Fruit fly (Drosophila melanogaster): ENCODE measurements around the gene CG31674.

CG31674 gene

dm6 chr2L:20821249-20822024 is 9.6 kb upstream of the CG31674 start (continued):
- no peak for TF ChIP-seq lov (optimal IDR thresholded peaks at IDR 0.05)
- TF ChIP-seq lov (GFP tag; IDR thresholded peaks at IDR 0.05): no peak
- no peak for TF ChIP-seq dpn (GFP tag; optimal IDR thresholded peaks at IDR 0.05)
- TF ChIP-seq chif (GFP tag; optimal IDR thresholded peaks at IDR 0.05): no peak
- no peak for TF ChIP-seq al (GFP tag; IDR thresholded peaks at IDR 0.05)
- no peak for TF ChIP-seq exex (tag; optimal IDR thresholded peaks at IDR 0.05)
- TF ChIP-seq Ravus (GFP tag; IDR thresholded peaks at IDR 0.05): no peak
- no peak for TF ChIP-seq tll (GFP tag; optimal IDR thresholded peaks at IDR 0.05)
- no peak for TF ChIP-seq dmrt99B (tag; optimal IDR thresholded peaks at IDR 0.05)
- no peak for TF ChIP-seq lmd (GFP tag; IDR thresholded peaks at IDR 0.05)
- no peak for TF ChIP-seq run (tag; optimal IDR thresholded peaks at IDR 0.05)
- peak; percentile 9 for TF ChIP-seq sd (tag; optimal IDR thresholded peaks at IDR 0.05)
- TF ChIP-seq CG10267 (tag; optimal IDR thresholded peaks at IDR 0.05): no peak
- TF ChIP-seq H15 (GFP tag; IDR thresholded peaks at IDR 0.05): no peak
- TF ChIP-seq CG5180 (GFP tag; optimal IDR thresholded peaks at IDR 0.05): no peak
- no peak for TF ChIP-seq gsb-n (tag; optimal IDR thresholded peaks at IDR 0.05)
- no peak for TF ChIP-seq CG17361 (GFP tag; IDR thresholded peaks at IDR 0.05)
- TF ChIP-seq CG16863 (GFP tag; optimal IDR thresholded peaks at IDR 0.05): no peak
- TF ChIP-seq Poxn (GFP tag; IDR thresholded peaks at IDR 0.05): no peak
- no peak for TF ChIP-seq Taf1 (GFP tag; IDR thresholded peaks at IDR 0.05)
- TF ChIP-seq stwl (tag; optimal IDR thresholded peaks at IDR 0.05): no peak
- no peak for TF ChIP-seq slbo (GFP tag; IDR thresholded peaks at IDR 0.05)
- TF ChIP-seq bigmax (GFP tag; optimal IDR thresholded peaks at IDR 0.05): no peak
- no peak for TF ChIP-seq CG1024 (GFP tag; IDR thresholded peaks at IDR 0.05)
- no peak for TF ChIP-seq eve (GFP tag; optimal IDR thresholded peaks at IDR 0.05)
- TF ChIP-seq phol (tag; optimal IDR thresholded peaks at IDR 0.05): peak; percentile 5
- no peak for TF ChIP-seq tin (GFP tag; optimal IDR thresholded peaks at IDR 0.05)
- TF ChIP-seq CG6272 (GFP tag; IDR thresholded peaks at IDR 0.05): no peak
- TF ChIP-seq CG4328 (GFP tag; optimal IDR thresholded peaks at IDR 0.05): no peak
- peak; percentile 38; the same call in 1 of the 3 replicates for TF ChIP-seq HLH4C (GFP tag; IDR thresholded peaks at IDR 0.05; ENCODE audit: partially characterized antibody)
- no peak for TF ChIP-seq CG12236 (GFP tag; optimal IDR thresholded peaks at IDR 0.05)
- no peak for TF ChIP-seq CG7271 (tag; optimal IDR thresholded peaks at IDR 0.05)
- no peak for TF ChIP-seq HHEX (GFP tag; optimal IDR thresholded peaks at IDR 0.05)
- TF ChIP-seq ham (GFP tag; IDR thresholded peaks at IDR 0.05): no peak
- no peak for TF ChIP-seq kay (GFP tag; optimal IDR thresholded peaks at IDR 0.05)
- TF ChIP-seq pzg (GFP tag; optimal IDR thresholded peaks at IDR 0.05): no peak
- no peak for TF ChIP-seq CG2889 (GFP tag; IDR thresholded peaks at IDR 0.05)
- TF ChIP-seq Eip74EF (GFP tag; optimal IDR thresholded peaks at IDR 0.05): peak in 1 of 2 experiments; percentile 21
- no peak for TF ChIP-seq Nf-YB (GFP tag; optimal IDR thresholded peaks at IDR 0.05)
- TF ChIP-seq CG13624 (GFP tag; optimal IDR thresholded peaks at IDR 0.05): no peak
- TF ChIP-seq ERR (GFP tag; optimal IDR thresholded peaks at IDR 0.05): no peak
- no peak for TF ChIP-seq CoRest (tag; optimal IDR thresholded peaks at IDR 0.05)
- no peak for TF ChIP-seq Sox102F (GFP tag; optimal IDR thresholded peaks at IDR 0.05)
- TF ChIP-seq CG33557 (GFP tag; optimal IDR thresholded peaks at IDR 0.05): no peak
- TF ChIP-seq CG15011 (GFP tag; optimal IDR thresholded peaks at IDR 0.05): no peak
- peak; percentile 97 for TF ChIP-seq abd-A (tag; optimal IDR thresholded peaks at IDR 0.05)
- TF ChIP-seq Atf3 (GFP tag; optimal IDR thresholded peaks at IDR 0.05): no peak
- no peak for TF ChIP-seq CG13424 (tag; optimal IDR thresholded peaks at IDR 0.05)
- no peak for TF ChIP-seq Side (GFP tag; optimal IDR thresholded peaks at IDR 0.05)
- no peak for TF ChIP-seq tap (tag; optimal IDR thresholded peaks at IDR 0.05)

Data from whole organism, embryonic.